Fruit fly (Drosophila melanogaster): ENCODE results near the gene Lectin-galC1.

The Lectin-galC1 gene

DNA sequence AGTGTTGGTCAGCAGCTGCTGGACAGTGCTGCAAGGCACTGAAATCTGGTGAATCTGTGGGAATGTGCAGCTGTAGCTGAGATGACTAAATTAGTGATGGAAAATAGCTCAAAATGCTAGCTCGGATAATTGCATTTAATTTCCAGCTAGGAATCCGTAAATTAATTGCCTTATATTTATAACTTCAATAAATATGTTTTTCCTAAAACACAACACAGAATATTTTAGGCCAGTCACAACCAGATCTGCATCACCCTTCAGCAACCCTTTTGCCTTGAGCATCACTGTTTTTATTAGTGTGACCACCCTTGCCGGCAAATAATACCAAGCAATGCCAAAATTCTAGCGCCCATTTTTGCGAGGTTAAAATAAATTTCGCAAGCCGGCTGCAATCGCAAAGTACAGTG is 27.5 kb downstream of the Lectin-galC1 start, which contains the start of gene Hs2st:
Gene Hs2st (minus strand): TSS at position 17 of the 407 bp plus-strand sequence.
- no peak for TF ChIP-seq ttk (optimal IDR thresholded peaks at IDR 0.05)
- no peak for TF ChIP-seq Sin3A (optimal IDR thresholded peaks at IDR 0.05)
- no peak for TF ChIP-seq h (optimal IDR thresholded peaks at IDR 0.05)
- TF ChIP-seq psq (optimal IDR thresholded peaks at IDR 0.05), result no peak
- TF ChIP-seq Myc (optimal IDR thresholded peaks at IDR 0.05), result no peak
- no peak for TF ChIP-seq insv (optimal IDR thresholded peaks at IDR 0.05)

DNA sequence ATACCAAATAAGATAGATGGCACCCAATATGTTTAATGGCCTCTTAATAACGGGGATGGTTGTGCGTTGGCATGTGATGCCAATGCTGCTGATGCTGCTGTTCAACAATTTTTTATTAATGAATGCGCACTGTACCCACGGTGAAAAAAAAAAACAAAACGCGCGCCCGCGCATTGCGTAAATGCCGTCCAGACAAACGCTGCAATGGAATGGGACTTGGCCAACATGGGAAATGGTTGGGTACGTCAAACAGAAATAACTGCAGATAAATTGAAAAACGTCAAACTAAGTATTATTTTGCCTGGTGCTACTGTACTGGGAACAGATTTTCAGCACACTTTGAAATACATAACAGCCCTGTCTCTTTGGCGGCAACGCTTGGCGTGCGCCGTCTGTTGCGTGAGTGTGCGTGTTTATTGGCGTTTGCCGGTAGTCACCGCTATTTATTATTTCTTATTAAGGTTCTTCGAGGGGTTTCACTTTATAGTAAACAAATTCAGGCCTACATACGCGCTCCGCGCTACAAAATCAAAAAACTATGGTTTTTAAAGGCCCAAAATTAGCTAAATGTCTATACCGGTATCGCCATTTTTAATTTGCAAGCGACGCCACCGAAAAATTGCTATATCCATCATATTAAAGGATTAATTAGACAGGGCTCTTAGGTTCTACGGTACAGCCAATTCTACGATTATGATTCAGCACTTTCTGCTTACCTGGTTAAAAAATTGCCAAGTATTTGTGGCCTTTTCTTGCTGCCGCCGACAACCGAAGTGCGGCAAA is 35.5 kb downstream of the Lectin-galC1 start:
- TF ChIP-seq Sin3A (optimal IDR thresholded peaks at IDR 0.05), result no peak
- TF ChIP-seq h (optimal IDR thresholded peaks at IDR 0.05), result no peak
- TF ChIP-seq psq (optimal IDR thresholded peaks at IDR 0.05), result no peak
- TF ChIP-seq insv (optimal IDR thresholded peaks at IDR 0.05), result no peak
- TF ChIP-seq Myc (optimal IDR thresholded peaks at IDR 0.05), result no peak
- TF ChIP-seq ttk (optimal IDR thresholded peaks at IDR 0.05), result no peak

DNA sequence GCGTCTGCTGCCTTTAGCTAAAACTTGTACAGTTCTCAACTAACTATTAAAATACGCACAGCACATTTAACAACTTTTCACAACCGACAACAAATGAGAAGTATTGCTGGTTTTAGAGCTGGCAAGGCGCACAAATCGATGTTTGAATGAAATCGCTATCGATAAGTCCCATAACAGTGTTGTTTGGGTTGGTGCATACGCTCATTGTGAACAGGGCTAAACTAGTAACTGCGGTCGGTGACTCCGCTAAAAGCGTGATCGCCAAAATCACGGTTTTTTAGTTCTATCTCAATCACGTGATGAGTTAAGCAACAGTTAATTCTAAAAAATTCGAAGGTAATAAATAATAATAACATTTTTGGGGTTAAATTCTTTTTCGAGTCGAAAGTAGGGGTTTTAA is 36.1 kb downstream of the Lectin-galC1 start, which contains the start of gene Top2:
Gene Top2 (minus strand): TSS at position 110 of the 400 bp plus-strand sequence.
- TF ChIP-seq insv (optimal IDR thresholded peaks at IDR 0.05) (no peak), h (optimal IDR thresholded peaks at IDR 0.05) (no peak), Myc (optimal IDR thresholded peaks at IDR 0.05) (no peak), Sin3A (optimal IDR thresholded peaks at IDR 0.05) (no peak), psq (optimal IDR thresholded peaks at IDR 0.05) (no peak), ttk (optimal IDR thresholded peaks at IDR 0.05) (no peak)

DNA sequence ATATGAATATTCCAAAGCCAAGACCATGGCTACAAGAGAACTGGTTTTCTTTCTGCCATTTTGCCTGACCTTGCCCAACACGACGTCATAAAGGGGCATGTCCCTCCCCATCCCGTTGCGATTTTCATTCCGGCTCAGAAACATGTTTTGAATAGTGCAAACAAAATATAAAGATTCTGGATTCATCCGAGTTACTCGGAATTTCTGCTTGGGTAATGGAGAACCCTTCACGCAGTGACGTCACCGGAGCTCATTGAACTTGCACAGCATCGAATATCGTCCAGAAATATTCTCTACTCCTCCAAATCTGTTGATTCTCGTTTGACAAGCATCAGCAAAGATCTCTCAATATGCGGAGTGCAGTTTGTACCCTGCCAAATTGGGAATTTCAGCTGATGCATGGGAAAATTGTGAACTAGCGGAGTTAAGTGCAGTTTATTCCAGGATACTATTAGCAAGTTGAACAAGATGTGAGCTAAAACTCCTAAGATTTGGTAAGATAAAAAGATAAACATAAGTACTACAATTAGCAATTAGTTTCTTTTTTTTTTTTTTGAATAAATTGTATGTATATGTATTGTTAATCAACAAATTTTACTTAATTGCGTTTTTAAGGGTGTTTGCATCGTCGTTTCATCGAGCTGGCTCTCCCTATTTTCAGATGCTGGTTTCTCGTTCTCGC is 37.0 kb downstream of the Lectin-galC1 start, which contains the start of gene CG10026:
Gene CG10026 (plus strand): TSS at position 187 of the 682 bp plus-strand sequence.
- TF ChIP-seq h (optimal IDR thresholded peaks at IDR 0.05) (no peak), psq (optimal IDR thresholded peaks at IDR 0.05) (no peak), ttk (optimal IDR thresholded peaks at IDR 0.05) (no peak), Sin3A (optimal IDR thresholded peaks at IDR 0.05) (no peak), insv (optimal IDR thresholded peaks at IDR 0.05) (no peak), Myc (optimal IDR thresholded peaks at IDR 0.05) (no peak)

DNA sequence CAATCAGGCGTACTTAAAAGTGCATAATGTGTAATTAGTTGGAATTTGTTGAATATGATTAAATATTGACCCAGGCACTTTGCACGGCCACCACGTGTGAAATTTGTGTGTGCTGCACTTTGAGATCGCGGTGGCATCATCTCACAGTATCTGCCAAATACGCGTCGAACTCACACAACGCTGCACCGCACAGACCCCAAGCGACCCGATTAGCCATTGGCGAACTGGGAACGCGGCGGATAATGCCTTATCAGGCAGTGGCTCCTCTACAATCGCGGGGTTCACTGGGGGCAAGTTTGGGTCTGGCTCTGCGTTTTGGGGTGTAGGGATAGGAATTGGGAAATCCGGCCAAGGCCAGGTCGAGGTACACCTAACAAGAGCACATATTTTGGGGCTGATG is 38.0 kb downstream of the Lectin-galC1 start:
- TF ChIP-seq h (optimal IDR thresholded peaks at IDR 0.05), result no peak
- TF ChIP-seq psq (optimal IDR thresholded peaks at IDR 0.05), result no peak
- no peak for TF ChIP-seq Sin3A (optimal IDR thresholded peaks at IDR 0.05)
- no peak for TF ChIP-seq insv (optimal IDR thresholded peaks at IDR 0.05)
- TF ChIP-seq ttk (optimal IDR thresholded peaks at IDR 0.05), result no peak
- TF ChIP-seq Myc (optimal IDR thresholded peaks at IDR 0.05), result no peak

DNA sequence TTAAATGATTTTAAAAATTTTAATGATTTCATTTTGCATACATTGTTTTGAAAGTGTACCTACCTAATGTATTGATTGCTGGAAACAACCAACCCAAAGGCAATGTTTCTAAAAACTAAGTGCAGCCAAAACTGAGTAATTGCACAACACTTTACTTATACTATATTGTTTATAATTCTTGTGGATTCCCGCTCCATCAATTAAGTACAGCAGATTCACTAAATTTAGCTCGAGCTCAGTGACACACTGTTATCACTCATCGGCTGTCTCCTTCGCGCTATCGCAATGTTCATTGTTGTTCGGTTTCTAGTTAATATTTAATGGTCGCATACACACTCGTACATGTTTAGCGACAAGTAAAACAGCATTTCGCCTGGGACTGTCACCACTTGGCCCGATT is 38.5 kb downstream of the Lectin-galC1 start:
- no peak for TF ChIP-seq Sin3A (optimal IDR thresholded peaks at IDR 0.05)
- no peak for TF ChIP-seq psq (optimal IDR thresholded peaks at IDR 0.05)
- TF ChIP-seq Myc (optimal IDR thresholded peaks at IDR 0.05), result no peak
- TF ChIP-seq ttk (optimal IDR thresholded peaks at IDR 0.05), result no peak
- no peak for TF ChIP-seq h (optimal IDR thresholded peaks at IDR 0.05)
- TF ChIP-seq insv (optimal IDR thresholded peaks at IDR 0.05), result no peak

DNA sequence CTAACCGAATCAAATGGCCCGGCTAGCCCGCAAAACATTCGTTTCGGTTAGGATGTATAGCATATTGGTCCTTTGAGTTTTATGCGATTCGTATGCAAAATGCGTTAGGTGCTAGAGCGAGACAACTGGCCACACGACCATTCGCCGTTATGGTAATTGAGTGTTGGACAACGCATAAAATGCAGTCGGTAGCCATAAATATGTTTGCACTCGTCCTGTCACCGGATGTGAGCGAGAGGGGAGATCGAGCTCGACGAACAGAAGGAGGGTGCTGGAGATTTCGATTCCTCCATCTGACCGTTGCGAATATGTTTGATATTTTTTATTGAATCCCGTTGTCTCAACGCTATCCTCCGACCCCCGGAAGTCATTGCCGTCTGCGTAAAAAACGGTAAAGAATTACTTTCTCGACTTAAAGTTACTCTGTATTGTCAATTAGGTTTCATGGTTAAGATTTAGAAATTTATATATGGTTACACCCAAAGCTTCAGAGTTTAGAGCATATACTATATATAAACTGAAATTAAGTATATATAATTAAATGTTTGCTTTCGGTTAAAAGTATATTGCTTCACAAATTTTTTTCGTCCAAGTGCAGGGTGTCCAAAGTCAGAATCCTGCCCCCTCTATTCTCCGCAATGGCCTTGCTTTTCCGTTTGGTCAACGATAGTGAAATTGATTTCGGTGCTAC is 40.8 kb downstream of the Lectin-galC1 start:
- no peak for TF ChIP-seq Sin3A (optimal IDR thresholded peaks at IDR 0.05)
- TF ChIP-seq insv (optimal IDR thresholded peaks at IDR 0.05), result no peak
- no peak for TF ChIP-seq psq (optimal IDR thresholded peaks at IDR 0.05)
- TF ChIP-seq h (optimal IDR thresholded peaks at IDR 0.05), result no peak
- TF ChIP-seq Myc (optimal IDR thresholded peaks at IDR 0.05), result no peak
- no peak for TF ChIP-seq ttk (optimal IDR thresholded peaks at IDR 0.05)

DNA sequence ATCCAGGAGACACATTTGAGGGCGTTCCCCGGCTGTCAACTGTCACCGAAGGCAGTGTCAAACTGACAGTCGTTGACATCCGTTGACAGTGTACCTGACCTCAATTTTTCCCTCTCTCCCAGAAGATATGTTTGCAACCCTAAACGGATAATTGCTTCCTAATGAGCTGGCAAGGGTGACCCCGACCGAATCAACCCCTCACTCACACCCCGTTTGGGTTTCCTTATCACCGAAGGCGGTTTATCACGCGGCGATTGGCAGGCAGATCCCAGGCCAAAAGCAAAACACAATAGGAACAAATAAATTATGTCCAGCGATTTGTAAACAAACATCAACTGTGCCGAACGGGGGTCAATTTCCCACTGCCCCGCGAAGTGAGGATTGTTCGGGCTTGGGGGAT is 42.2 kb downstream of the Lectin-galC1 start:
- TF ChIP-seq ttk (optimal IDR thresholded peaks at IDR 0.05) (no peak), psq (optimal IDR thresholded peaks at IDR 0.05) (no peak), h (optimal IDR thresholded peaks at IDR 0.05) (no peak), Sin3A (optimal IDR thresholded peaks at IDR 0.05) (no peak), Myc (optimal IDR thresholded peaks at IDR 0.05) (no peak)

DNA sequence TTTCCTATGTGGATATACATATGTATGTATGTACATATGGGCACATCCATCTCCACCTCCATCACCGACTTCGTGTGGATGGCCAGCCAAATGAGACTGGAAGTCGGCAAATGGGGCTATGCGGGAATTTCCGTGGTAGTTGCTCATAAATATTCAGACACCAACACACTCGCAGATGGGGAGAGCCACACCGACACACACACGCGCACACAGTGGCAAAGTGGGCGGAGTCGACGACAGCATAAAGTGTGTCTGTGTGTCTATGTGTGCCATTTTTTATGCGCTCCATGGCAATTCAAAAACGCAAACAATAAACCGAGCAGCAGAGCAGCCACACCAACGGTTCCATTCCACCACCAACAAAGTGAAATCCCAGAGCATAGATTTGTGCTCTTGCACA is 45.7 kb downstream of the Lectin-galC1 start:
- TF ChIP-seq h (optimal IDR thresholded peaks at IDR 0.05), result no peak
- no peak for TF ChIP-seq psq (optimal IDR thresholded peaks at IDR 0.05)
- TF ChIP-seq ttk (optimal IDR thresholded peaks at IDR 0.05), result no peak
- TF ChIP-seq Myc (optimal IDR thresholded peaks at IDR 0.05), result no peak
- no peak for TF ChIP-seq insv (optimal IDR thresholded peaks at IDR 0.05)
- no peak for TF ChIP-seq Sin3A (optimal IDR thresholded peaks at IDR 0.05)

DNA sequence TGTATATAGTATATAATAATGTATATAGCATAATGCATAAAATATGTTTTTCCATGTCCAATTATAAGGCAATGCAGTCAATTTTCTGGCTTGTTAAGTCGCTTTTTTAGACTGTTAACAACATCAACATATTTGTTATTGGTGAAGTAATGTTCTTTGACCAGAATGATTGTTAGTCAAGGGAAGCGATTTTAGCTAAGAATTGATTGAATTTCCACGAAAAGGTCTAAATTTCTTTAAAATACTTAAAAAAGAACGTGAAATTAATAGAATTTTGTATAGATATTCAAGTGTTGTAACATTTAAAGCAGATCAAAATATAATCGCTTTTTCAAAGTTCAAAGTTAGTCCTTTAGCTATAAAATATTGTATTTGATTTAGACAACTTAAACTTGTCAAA is 46.2 kb downstream of the Lectin-galC1 start:
- no peak for TF ChIP-seq Myc (optimal IDR thresholded peaks at IDR 0.05)
- TF ChIP-seq insv (optimal IDR thresholded peaks at IDR 0.05), result no peak
- no peak for TF ChIP-seq Sin3A (optimal IDR thresholded peaks at IDR 0.05)
- no peak for TF ChIP-seq h (optimal IDR thresholded peaks at IDR 0.05)
- no peak for TF ChIP-seq psq (optimal IDR thresholded peaks at IDR 0.05)
- TF ChIP-seq ttk (optimal IDR thresholded peaks at IDR 0.05), result no peak

DNA sequence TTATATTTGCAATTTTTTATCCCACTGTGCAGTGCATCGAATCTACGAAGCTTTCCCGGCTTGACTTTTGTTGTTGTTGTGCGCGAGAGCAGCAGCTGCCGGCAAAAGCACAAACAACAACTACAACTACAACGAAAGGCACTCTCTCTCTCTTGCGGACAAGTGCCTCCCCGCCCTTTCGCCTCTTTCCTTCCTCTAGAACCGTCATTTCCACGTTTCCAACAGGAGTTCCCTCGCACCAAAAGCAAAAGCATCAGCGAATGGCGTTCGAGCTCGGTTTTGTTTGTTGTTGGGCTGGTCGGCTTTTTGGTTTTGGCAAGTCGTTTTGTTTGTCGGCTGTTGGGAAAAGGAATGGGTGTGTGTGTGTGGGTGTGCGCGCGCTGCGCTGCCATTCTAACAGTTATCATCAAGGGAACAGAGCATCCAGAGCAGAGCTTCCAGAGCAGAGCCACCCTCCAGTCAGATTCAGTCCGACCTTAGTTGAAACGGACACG is 46.6 kb downstream of the Lectin-galC1 start, which contains the start of gene tj:
Gene tj (plus strand): TSS at position 444 of the 494 bp plus-strand sequence.
- TF ChIP-seq h (optimal IDR thresholded peaks at IDR 0.05), result no peak
- no peak for TF ChIP-seq Myc (optimal IDR thresholded peaks at IDR 0.05)
- TF ChIP-seq ttk (optimal IDR thresholded peaks at IDR 0.05), result no peak
- TF ChIP-seq insv (optimal IDR thresholded peaks at IDR 0.05), result no peak
- no peak for TF ChIP-seq psq (optimal IDR thresholded peaks at IDR 0.05)
- TF ChIP-seq Sin3A (optimal IDR thresholded peaks at IDR 0.05), result no peak
